Worm (Caenorhabditis elegans) whole organism, L2 larva: ENCODE data around the gene F20D6.9.
A peak's percentile ranks its signal among the peaks of the same experiment; 100 is the strongest.

Experiments
- C34F6.9 ChIP-seq: fragments of 150-350 bp; optimal IDR thresholded peaks from 2 replicates; lab custom pipeline; 2014; ENCODE audit warnings: missing biosample characterization, missing genetic modification characterization
- F13H6.1 ChIP-seq: sonication (generic microtip); optimal IDR thresholded peaks from 2 replicates; lab custom pipeline; 2016; ENCODE audit warnings: missing genetic modification characterization, missing compliant biosample characterization
- R02D3.7 ChIP-seq: fragments of 150-350 bp; optimal IDR thresholded peaks from 2 replicates; lab custom pipeline; 2014; ENCODE audit warnings: missing biosample characterization, missing genetic modification characterization
- Y55F3AM.14 ChIP-seq: fragments of 200-800 bp; sonication (Bioruptor generic); optimal IDR thresholded peaks from 2 replicates; lab custom pipeline; 2018; ENCODE audit warnings: mild to moderate bottlenecking, missing genetic modification characterization, missing compliant biosample characterization
- ZK546.5 ChIP-seq: sonication (generic microtip); optimal IDR thresholded peaks from 2 replicates; lab custom pipeline; 2017; ENCODE audit warnings: missing biosample characterization, missing genetic modification characterization
- alr-1 ChIP-seq: fragments of 150-350 bp; optimal IDR thresholded peaks from 2 replicates; lab custom pipeline; 2014; ENCODE audit warnings: missing biosample characterization, missing genetic modification characterization
- aly-2 ChIP-seq: fragments of 150-350 bp; optimal IDR thresholded peaks from 2 replicates; lab custom pipeline; 2014; ENCODE audit warnings: missing biosample characterization, missing genetic modification characterization
- ama-1 ChIP-seq: fragments of 150-350 bp; optimal IDR thresholded peaks from 2 replicates; lab custom pipeline; 2018; ENCODE audit warnings: inconsistent platforms
- blmp-1 ChIP-seq: sonication (generic microtip); optimal IDR thresholded peaks from 2 replicates; lab custom pipeline; 2017; ENCODE audit warnings: missing genetic modification characterization, mild to moderate bottlenecking, missing compliant biosample characterization, antibody characterized with exemption, moderate library complexity; ENCODE audit not compliant: insufficient read depth
- ceh-16 ChIP-seq: fragments of 150-350 bp; optimal IDR thresholded peaks from 2 replicates; lab custom pipeline; 2014; ENCODE audit warnings: missing biosample characterization, missing genetic modification characterization
- ceh-82 ChIP-seq: fragments of 150-350 bp; optimal IDR thresholded peaks from 2 replicates; lab custom pipeline; 2014; ENCODE audit warnings: missing biosample characterization, missing genetic modification characterization
- crh-2 ChIP-seq: sonication (generic microtip); optimal IDR thresholded peaks from 2 replicates; lab custom pipeline; 2017; ENCODE audit warnings: missing biosample characterization, missing genetic modification characterization
- egl-27 ChIP-seq: sonication (generic microtip); optimal IDR thresholded peaks from 3 replicates; lab custom pipeline; 2017; ENCODE audit warnings: missing biosample characterization, missing genetic modification reagents, missing genetic modification characterization
- elt-3 ChIP-seq: sonication (generic microtip); optimal IDR thresholded peaks from 2 replicates; lab custom pipeline; 2017; ENCODE audit warnings: missing biosample characterization, missing genetic modification characterization
- fos-1 ChIP-seq: fragments of 150-350 bp; optimal IDR thresholded peaks from 2 replicates; lab custom pipeline; 2014; ENCODE audit warnings: missing biosample characterization, missing genetic modification characterization
- gmeb-1 ChIP-seq: fragments of 150-350 bp; optimal IDR thresholded peaks from 2 replicates; lab custom pipeline; 2014; ENCODE audit warnings: missing biosample characterization, missing genetic modification characterization
- lsy-2 ChIP-seq, 2 experiments: fragments of 150-350 bp in 1 of 2; sonication (generic microtip) in 1 of 2; optimal IDR thresholded peaks; 2 replicates each; lab custom pipeline; 2014 to 2017; ENCODE audit warnings: missing biosample characterization in 2 of 2, missing genetic modification characterization in 2 of 2
- mab-5 ChIP-seq: fragments of 150-350 bp; optimal IDR thresholded peaks from 2 replicates; lab custom pipeline; 2014; ENCODE audit warnings: missing biosample characterization, missing genetic modification characterization
- mbf-1 ChIP-seq: sonication (generic microtip); optimal IDR thresholded peaks from 2 replicates; lab custom pipeline; 2017; ENCODE audit warnings: missing biosample characterization, missing genetic modification characterization
- mdl-1 ChIP-seq, 2 experiments: fragments of 150-350 bp in 1 of 2; sonication (generic microtip) in 1 of 2; optimal IDR thresholded peaks; 2 replicates each; lab custom pipeline; 2017; ENCODE audit warnings: missing biosample characterization in 2 of 2, missing genetic modification characterization in 2 of 2
- nhr-10 ChIP-seq: sonication (generic microtip); optimal IDR thresholded peaks from 2 replicates; lab custom pipeline; 2017; ENCODE audit warnings: missing biosample characterization, missing genetic modification characterization
- nhr-11 ChIP-seq: fragments of 150-350 bp; optimal IDR thresholded peaks from 2 replicates; lab custom pipeline; 2014; ENCODE audit warnings: missing biosample characterization, missing genetic modification characterization
- nhr-12 ChIP-seq: fragments of 150-350 bp; optimal IDR thresholded peaks from 2 replicates; lab custom pipeline; 2014; ENCODE audit warnings: missing biosample characterization, missing genetic modification characterization
- nhr-129 ChIP-seq: fragments of 150-350 bp; optimal IDR thresholded peaks from 2 replicates; lab custom pipeline; 2014; ENCODE audit warnings: missing biosample characterization, missing genetic modification characterization
- nhr-21 ChIP-seq: fragments of 150-350 bp; optimal IDR thresholded peaks from 2 replicates; lab custom pipeline; 2014; ENCODE audit warnings: missing biosample characterization, missing genetic modification characterization
- nhr-237 ChIP-seq: fragments of 150-350 bp; optimal IDR thresholded peaks from 2 replicates; lab custom pipeline; 2014; ENCODE audit warnings: missing biosample characterization, missing genetic modification characterization
- nhr-25 ChIP-seq: fragments of 150-350 bp; sonication (generic microtip); optimal IDR thresholded peaks from 3 replicates; lab custom pipeline; 2014; ENCODE audit warnings: missing biosample characterization, missing genetic modification characterization
- nhr-77 ChIP-seq: fragments of 150-350 bp; optimal IDR thresholded peaks from 2 replicates; lab custom pipeline; 2014; ENCODE audit warnings: missing biosample characterization, missing genetic modification characterization
- skn-1 ChIP-seq: sonication (generic microtip); optimal IDR thresholded peaks from 2 replicates; lab custom pipeline; 2017; ENCODE audit warnings: missing biosample characterization, missing genetic modification characterization
- sma-3 ChIP-seq: sonication (generic microtip); optimal IDR thresholded peaks from 2 replicates; lab custom pipeline; 2016; ENCODE audit warnings: missing genetic modification reagents, missing genetic modification characterization, missing compliant biosample characterization
- sma-9 ChIP-seq, 2 experiments: fragments of 150-350 bp in 1 of 2; sonication (generic microtip) in 1 of 2; optimal IDR thresholded peaks; 2 replicates each; lab custom pipeline; 2014 to 2016; ENCODE audit warnings: missing genetic modification characterization in 2 of 2, mild to moderate bottlenecking in 1 of 2, missing biosample characterization in 1 of 2, missing compliant biosample characterization in 1 of 2, missing genetic modification reagents in 1 of 2, moderate library complexity in 1 of 2
- snpc-4 ChIP-seq: fragments of 150-350 bp; optimal IDR thresholded peaks from 2 replicates; lab custom pipeline; 2014; ENCODE audit warnings: missing biosample characterization, missing genetic modification characterization
- unc-55 ChIP-seq: fragments of 150-350 bp; sonication (generic microtip); optimal IDR thresholded peaks from 3 replicates; lab custom pipeline; 2014; ENCODE audit warnings: missing biosample characterization, missing genetic modification reagents, missing genetic modification characterization
- zag-1 ChIP-seq: fragments of 150-350 bp; optimal IDR thresholded peaks from 2 replicates; lab custom pipeline; 2014; ENCODE audit warnings: missing biosample characterization, missing genetic modification characterization
- ztf-4 ChIP-seq: fragments of 150-350 bp; optimal IDR thresholded peaks from 2 replicates; lab custom pipeline; 2014; ENCODE audit warnings: missing biosample characterization, missing genetic modification characterization

F20D6.9 gene

ce11 chrV:8131628-8132027, 45.6 kb downstream of the F20D6.9 start:
- no peak for TF ChIP-seq nhr-77
- no peak for TF ChIP-seq ztf-4 (tag; lab: Kevin White, UChicago)
- no peak for TF ChIP-seq mab-5 (tag; lab: Kevin White, UChicago)
- TF ChIP-seq ama-1 (lab: Kevin White, UChicago): peak; percentile 25

DNA sequence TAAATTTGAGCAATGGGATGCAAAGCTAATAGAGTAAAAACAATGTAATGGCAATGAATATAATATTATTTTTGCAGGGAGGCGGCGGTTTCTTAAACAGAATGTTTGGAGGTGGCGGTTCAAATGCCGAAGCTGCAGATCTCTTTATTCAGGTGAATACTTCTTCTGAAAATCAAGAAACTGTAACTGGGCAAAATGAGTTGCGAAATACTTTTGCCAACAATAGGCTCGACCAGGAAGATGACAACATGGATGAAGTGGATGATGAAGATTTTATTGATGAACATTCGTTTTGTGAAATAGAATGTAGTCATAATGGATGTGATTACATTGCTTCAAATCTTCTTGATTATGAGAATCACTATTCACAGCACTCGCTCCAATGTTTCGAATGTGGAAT, 46.4 kb downstream of the F20D6.9 start:
- TF ChIP-seq nhr-237 (tag; lab: Kevin White, UChicago): no peak
- no peak for TF ChIP-seq sma-3 (GFP tag; lab: Kevin White, UChicago)
- TF ChIP-seq nhr-10 (tag; lab: Kevin White, UChicago): no peak
- TF ChIP-seq alr-1 (tag; lab: Kevin White, UChicago): no peak
- TF ChIP-seq ceh-82 (tag; lab: Kevin White, UChicago): no peak

ce11 chrV:8130149-8130661, 47.0 kb downstream of the F20D6.9 start, which contains the start of gene snap-1:
Gene snap-1 (plus strand): TSS chrV:8130611.
- TF ChIP-seq nhr-129 (tag; lab: Kevin White, UChicago): peak; percentile 70
- TF ChIP-seq ztf-4 (tag; lab: Kevin White, UChicago): peak; percentile 26
- TF ChIP-seq nhr-21 (tag; lab: Kevin White, UChicago): peak; percentile 16
- peak; percentile 35 for TF ChIP-seq aly-2 (tag; lab: Kevin White, UChicago)
- peak; percentile 76 for TF ChIP-seq zag-1
- TF ChIP-seq lsy-2 (tag; optimal IDR thresholded peaks at IDR 0.05; lab: Kevin White, UChicago): peak in 1 of 2 experiments; percentile 64
- TF ChIP-seq mdl-1 (tag; optimal IDR thresholded peaks at IDR 0.05; lab: Kevin White, UChicago): peak in 1 of 2 experiments; percentile 61
- peak; percentile 55 for TF ChIP-seq mab-5 (tag; lab: Kevin White, UChicago)
- TF ChIP-seq snpc-4 (tag; lab: Kevin White, UChicago): peak; percentile 47
- TF ChIP-seq R02D3.7 (tag; lab: Kevin White, UChicago): no peak
- TF ChIP-seq unc-55 (GFP tag; lab: Kevin White, UChicago): peak; percentile 62
- TF ChIP-seq nhr-25 (tag; lab: Kevin White, UChicago): peak; percentile 2
- TF ChIP-seq ama-1 (lab: Kevin White, UChicago): peak; percentile 26
- no peak for TF ChIP-seq ZK546.5
- peak; percentile 14 for TF ChIP-seq egl-27 (tag; lab: Kevin White, UChicago)
- TF ChIP-seq F13H6.1: peak; percentile 49
- no peak for TF ChIP-seq skn-1
- TF ChIP-seq nhr-77: no peak
- TF ChIP-seq fos-1 (tag; lab: Kevin White, UChicago): peak; percentile 48
- peak; percentile 92 for TF ChIP-seq C34F6.9 (tag; lab: Kevin White, UChicago)
- peak; percentile 70 for TF ChIP-seq sma-9 (GFP tag; optimal IDR thresholded peaks at IDR 0.05; lab: Kevin White, UChicago)
- no peak for TF ChIP-seq sma-9 (tag; optimal IDR thresholded peaks at IDR 0.05; lab: Kevin White, UChicago)
- no peak for TF ChIP-seq ceh-16 (tag; lab: Kevin White, UChicago)
- TF ChIP-seq crh-2 (tag; lab: Kevin White, UChicago): peak; percentile 45
- no peak for TF ChIP-seq gmeb-1 (tag; lab: Kevin White, UChicago)
- TF ChIP-seq elt-3 (tag; lab: Kevin White, UChicago): no peak
- TF ChIP-seq nhr-11 (tag; lab: Kevin White, UChicago): no peak
- TF ChIP-seq mbf-1 (tag; lab: Kevin White, UChicago): no peak

ce11 chrV:8129719-8130118, 47.5 kb downstream of the F20D6.9 start:
- TF ChIP-seq aly-2 (tag; lab: Kevin White, UChicago): no peak
- no peak for TF ChIP-seq blmp-1 (tag; lab: Kevin White, UChicago)
- TF ChIP-seq nhr-12 (tag; lab: Kevin White, UChicago): no peak
- TF ChIP-seq nhr-11 (tag; lab: Kevin White, UChicago): no peak
- TF ChIP-seq, all 48 proteins: peak for 0

- TF ChIP-seq ztf-4 (tag; lab: Kevin White, UChicago) (no peak), Y55F3AM.14 (GFP tag; lab: Kevin White, UChicago) (no peak)
Observed at ce11 chrV:8129252-8129651, 48.0 kb downstream of the F20D6.9 start, which contains the start of gene spr-1. Gene spr-1 (minus strand): TSS chrV:8129352.
